Fruit fly (Drosophila melanogaster) whole organism, embryonic: ENCODE data around the gene ckd.

Experiments used
- ATbp ChIP-seq: fragments of 200-800 bp; sonication (Bioruptor generic); optimal IDR thresholded peaks from 2 replicates; lab custom pipeline; 2017; ENCODE audit warnings: missing biosample characterization, mild to moderate bottlenecking, missing genetic modification characterization, missing genetic modification reagents
- Atf3 ChIP-seq: fragments of 200-800 bp; sonication (Bioruptor generic); optimal IDR thresholded peaks from 3 replicates; lab custom pipeline; 2016; ENCODE audit warnings: missing biosample characterization, missing genetic modification characterization
- Atf6 ChIP-seq: fragments of 200-800 bp; sonication (Bioruptor generic); IDR thresholded peaks from 2 replicates; pipeline ENCODE4 v1.3.6; 2022; ENCODE audit warnings: missing biosample characterization, missing genetic modification characterization
- C15 ChIP-seq: fragments of 200-800 bp; sonication (Bioruptor generic); IDR thresholded peaks from 3 replicates; pipeline ENCODE4 v1.3.6; 2022; ENCODE audit warnings: missing biosample characterization, missing genetic modification characterization
- CG10267 ChIP-seq: fragments of 200-800 bp; sonication (Bioruptor generic); optimal IDR thresholded peaks from 2 replicates; lab custom pipeline; 2018; ENCODE audit warnings: missing biosample characterization, mild to moderate bottlenecking, missing genetic modification characterization, moderate library complexity
- CG10274 ChIP-seq: fragments of 200-800 bp; sonication (Bioruptor generic); optimal IDR thresholded peaks from 3 replicates; lab custom pipeline; 2017; ENCODE audit warnings: missing biosample characterization, mild to moderate bottlenecking, missing genetic modification characterization
- CG10431 ChIP-seq: fragments of 200-800 bp; sonication (Bioruptor generic); optimal IDR thresholded peaks from 3 replicates; lab custom pipeline; 2018; ENCODE audit warnings: missing biosample characterization, mild to moderate bottlenecking, missing genetic modification characterization
- CG12236 ChIP-seq: fragments of 200-800 bp; sonication (Bioruptor generic); optimal IDR thresholded peaks from 2 replicates; lab custom pipeline; 2016; ENCODE audit warnings: missing biosample characterization, missing genetic modification characterization
- CG1233 ChIP-seq: fragments of 200-800 bp; sonication (Bioruptor generic); optimal IDR thresholded peaks from 4 replicates; lab custom pipeline; 2018; ENCODE audit warnings: missing biosample characterization, mild to moderate bottlenecking, missing genetic modification characterization
- CG13424 ChIP-seq: fragments of 200-800 bp; sonication (Bioruptor generic); optimal IDR thresholded peaks from 2 replicates; lab custom pipeline; 2019; ENCODE audit warnings: missing biosample characterization, mild to moderate bottlenecking, missing genetic modification characterization, moderate library complexity
- CG13624 ChIP-seq: fragments of 200-800 bp; sonication (Bioruptor generic); optimal IDR thresholded peaks from 2 replicates; lab custom pipeline; 2016; ENCODE audit warnings: missing biosample characterization, missing genetic modification characterization
- CG13894 ChIP-seq: fragments of 200-800 bp; sonication (Bioruptor generic); optimal IDR thresholded peaks from 3 replicates; lab custom pipeline; 2018; ENCODE audit warnings: missing biosample characterization, mild to moderate bottlenecking, missing genetic modification characterization, moderate library complexity
- CG1792 ChIP-seq: fragments of 200-800 bp; sonication (Bioruptor generic); optimal IDR thresholded peaks from 2 replicates; lab custom pipeline; 2016; ENCODE audit warnings: missing biosample characterization, missing genetic modification characterization
- CG32767 ChIP-seq: fragments of 200-800 bp; sonication (Bioruptor generic); IDR thresholded peaks from 2 replicates; pipeline ENCODE4 v1.3.6; 2022; ENCODE audit warnings: missing biosample characterization, missing genetic modification characterization
- CG6813 ChIP-seq: fragments of 200-800 bp; sonication (Bioruptor generic); optimal IDR thresholded peaks from 2 replicates; lab custom pipeline; 2017; ENCODE audit warnings: missing biosample characterization, missing genetic modification characterization, mild to moderate bottlenecking, moderate library complexity, missing genetic modification reagents
- CG7271 ChIP-seq: fragments of 200-800 bp; sonication (Bioruptor generic); optimal IDR thresholded peaks from 2 replicates; lab custom pipeline; 2018; ENCODE audit warnings: missing biosample characterization, mild to moderate bottlenecking, missing genetic modification characterization, moderate library complexity
- CG7745 ChIP-seq: fragments of 200-800 bp; sonication (Bioruptor generic); optimal IDR thresholded peaks from 2 replicates; lab custom pipeline; 2018; ENCODE audit warnings: missing biosample characterization, mild to moderate bottlenecking, missing genetic modification characterization, moderate library complexity
- CG7987 ChIP-seq: fragments of 200-800 bp; sonication (Bioruptor generic); optimal IDR thresholded peaks from 2 replicates; lab custom pipeline; 2018; ENCODE audit warnings: missing biosample characterization, mild to moderate bottlenecking, missing genetic modification characterization, moderate library complexity
- Dref ChIP-seq: fragments of 200-800 bp; sonication (Bioruptor generic); IDR thresholded peaks from 2 replicates; pipeline ENCODE4 v1.3.6; 2022; ENCODE audit warnings: missing biosample characterization, missing genetic modification characterization
- E2f2 ChIP-seq: fragments of 200-800 bp; sonication (Bioruptor generic); IDR thresholded peaks from 2 replicates; pipeline ENCODE4 v1.3.6; 2022; ENCODE audit warnings: missing biosample characterization, missing genetic modification characterization
- Gug ChIP-seq: fragments of 200-800 bp; sonication (Bioruptor generic); IDR thresholded peaks from 4 replicates; pipeline ENCODE4 v1.3.6; 2022; ENCODE audit warnings: missing biosample characterization, missing genetic modification characterization
- Kr ChIP-seq: fragments of 200-800 bp; sonication (Bioruptor generic); optimal IDR thresholded peaks from 2 replicates; lab custom pipeline; 2017; ENCODE audit warnings: missing biosample characterization, mild to moderate bottlenecking, missing genetic modification characterization
- Nf-YB ChIP-seq: fragments of 200-800 bp; sonication (Bioruptor generic); optimal IDR thresholded peaks from 3 replicates; lab custom pipeline; 2019; ENCODE audit warnings: missing biosample characterization, mild to moderate bottlenecking, missing genetic modification characterization, moderate library complexity
- Side ChIP-seq: fragments of 200-800 bp; sonication (Bioruptor generic); optimal IDR thresholded peaks from 2 replicates; lab custom pipeline; 2016; ENCODE audit warnings: missing biosample characterization, missing genetic modification characterization
- Sin3A ChIP-seq: fragments of >200 bp; optimal IDR thresholded peaks from 2 replicates; lab custom pipeline; 2018
- Six4 ChIP-seq: fragments of 200-800 bp; sonication (Bioruptor generic); optimal IDR thresholded peaks from 2 replicates; lab custom pipeline; 2016; ENCODE audit warnings: missing biosample characterization, missing genetic modification characterization
- Sox100B ChIP-seq: fragments of 200-800 bp; sonication (Bioruptor generic); optimal IDR thresholded peaks from 3 replicates; lab custom pipeline; 2018; ENCODE audit warnings: missing biosample characterization, mild to moderate bottlenecking, missing genetic modification characterization
- Ssrp ChIP-seq: fragments of 200-800 bp; sonication (Bioruptor generic); optimal IDR thresholded peaks from 2 replicates; lab custom pipeline; 2018; ENCODE audit warnings: missing biosample characterization, mild to moderate bottlenecking, missing genetic modification characterization, moderate library complexity
- ase ChIP-seq: fragments of 200-800 bp; sonication (Bioruptor generic); IDR thresholded peaks from 3 replicates; pipeline ENCODE4 v1.3.6; 2022; ENCODE audit warnings: missing biosample characterization, missing genetic modification characterization
- ash1 ChIP-seq: fragments of 200-800 bp; sonication (Bioruptor generic); optimal IDR thresholded peaks from 2 replicates; lab custom pipeline; 2018; ENCODE audit warnings: missing biosample characterization, mild to moderate bottlenecking, missing genetic modification characterization
- bcd ChIP-seq: fragments of 200-800 bp; sonication (Bioruptor generic); optimal IDR thresholded peaks from 2 replicates; lab custom pipeline; 2017; ENCODE audit warnings: missing biosample characterization, mild to moderate bottlenecking, missing genetic modification characterization
- bsh ChIP-seq, 2 experiments: fragments of 200-800 bp; sonication (Bioruptor generic); optimal IDR thresholded peaks; 2 replicates each; lab custom pipeline; 2017 to 2018; ENCODE audit warnings: mild to moderate bottlenecking in 2 of 2, missing biosample characterization in 2 of 2, missing genetic modification characterization in 2 of 2, moderate library complexity in 1 of 2
- cas ChIP-seq: fragments of 200-800 bp; sonication (Bioruptor generic); IDR thresholded peaks from 2 replicates; pipeline ENCODE4 v1.3.6; 2022; ENCODE audit warnings: missing biosample characterization, missing genetic modification characterization
- corto ChIP-seq: fragments of 200-800 bp; sonication (Bioruptor generic); optimal IDR thresholded peaks from 2 replicates; lab custom pipeline; 2016; ENCODE audit warnings: missing biosample characterization, mild to moderate bottlenecking, missing genetic modification characterization, moderate library complexity
- ftz-f1 ChIP-seq: fragments of 200-800 bp; sonication (Bioruptor generic); optimal IDR thresholded peaks from 2 replicates; lab custom pipeline; 2016; ENCODE audit warnings: missing biosample characterization, missing genetic modification characterization
- hb ChIP-seq: fragments of 200-800 bp; sonication (Bioruptor generic); IDR thresholded peaks from 3 replicates; pipeline ENCODE4 v1.3.6; 2022; ENCODE audit warnings: missing biosample characterization, missing genetic modification characterization; ENCODE audit not compliant: partially characterized antibody
- prd ChIP-seq, 3 experiments: fragments of >200 bp in 2 of 3; fragments of 200-800 bp in 1 of 3; sonication (Bioruptor generic) in 1 of 3; optimal IDR thresholded peaks in 2 of 3; IDR thresholded peaks in 1 of 3; 2 replicates in 2 of 3; 3 replicates in 1 of 3; pipeline versions ENCODE4 v1.3.6 to Lab custom; 2017 to 2022; ENCODE audit warnings: missing biosample characterization in 1 of 3, missing genetic modification characterization in 1 of 3
- pum ChIP-seq: fragments of 200-800 bp; sonication (Bioruptor generic); optimal IDR thresholded peaks from 2 replicates; lab custom pipeline; 2016; ENCODE audit warnings: missing biosample characterization, missing genetic modification characterization
- sens-2 ChIP-seq: fragments of 200-800 bp; sonication (Bioruptor generic); IDR thresholded peaks from 2 replicates; pipeline ENCODE4 v1.3.6; 2022; ENCODE audit warnings: missing biosample characterization, missing genetic modification characterization
- sisA ChIP-seq: fragments of 200-800 bp; sonication (Bioruptor generic); IDR thresholded peaks from 2 replicates; pipeline ENCODE4 v1.3.6; 2022; ENCODE audit warnings: missing biosample characterization, missing genetic modification characterization
- slbo ChIP-seq: fragments of 200-800 bp; sonication (Bioruptor generic); IDR thresholded peaks from 2 replicates; pipeline ENCODE4 v1.3.6; 2022; ENCODE audit warnings: missing biosample characterization, missing genetic modification characterization
- sqz ChIP-seq: fragments of 200-800 bp; sonication (Bioruptor generic); optimal IDR thresholded peaks from 3 replicates; lab custom pipeline; 2018; ENCODE audit warnings: missing biosample characterization, mild to moderate bottlenecking, missing genetic modification characterization
- tll ChIP-seq, 2 experiments: fragments of 200-800 bp in 1 of 2; fragments of >200 bp in 1 of 2; sonication (Bioruptor generic) in 1 of 2; optimal IDR thresholded peaks; 2 replicates each; lab custom pipeline; 2017 to 2019; ENCODE audit warnings: missing biosample characterization in 2 of 2, missing genetic modification characterization in 2 of 2, mild to moderate bottlenecking in 1 of 2, moderate library complexity in 1 of 2
- trem ChIP-seq: fragments of 200-800 bp; optimal IDR thresholded peaks from 3 replicates; lab custom pipeline; 2019; ENCODE audit warnings: missing biosample characterization, mild to moderate bottlenecking, missing genetic modification characterization, moderate library complexity
- tx ChIP-seq: fragments of 200-800 bp; sonication (Bioruptor generic); optimal IDR thresholded peaks from 2 replicates; lab custom pipeline; 2016; ENCODE audit warnings: missing biosample characterization, missing genetic modification characterization
- usp ChIP-seq: fragments of >200 bp; optimal IDR thresholded peaks from 2 replicates; lab custom pipeline; 2017; ENCODE audit warnings: missing biosample characterization, missing genetic modification characterization
- vvl ChIP-seq: fragments of 200-800 bp; sonication (Bioruptor generic); IDR thresholded peaks from 2 replicates; pipeline ENCODE4 v1.3.6; 2022; ENCODE audit warnings: missing biosample characterization, missing genetic modification characterization
- zf30C ChIP-seq: fragments of 200-800 bp; sonication (Bioruptor generic); optimal IDR thresholded peaks from 3 replicates; lab custom pipeline; 2018; ENCODE audit warnings: missing biosample characterization, mild to moderate bottlenecking, missing genetic modification characterization
- zfh1 ChIP-seq: fragments of 200-800 bp; sonication (Bioruptor generic); IDR thresholded peaks from 3 replicates; pipeline ENCODE4 v1.3.6; 2022; ENCODE audit warnings: missing biosample characterization, missing genetic modification characterization

ckd gene

dm6 chr3L:3224740-3225719, 32.6 kb upstream of the ckd start, which contains the start of gene Larp4B (continued):
- no peak for TF ChIP-seq hb
- TF ChIP-seq ftz-f1 (GFP tag; lab: Kevin White, UChicago) = no peak
- TF ChIP-seq Sox100B (GFP tag; lab: Kevin White, UChicago) = no peak
- TF ChIP-seq CG7987 (GFP tag; lab: Kevin White, UChicago) = peak; percentile 23
- peak; percentile 79 for TF ChIP-seq E2f2 (GFP tag; lab: Robert Waterston, UW)
- TF ChIP-seq sisA = no peak
- no peak for TF ChIP-seq CG1233 (GFP tag; lab: Kevin White, UChicago)
- TF ChIP-seq ash1 (GFP tag; lab: Kevin White, UChicago) = no peak
- TF ChIP-seq Kr (GFP tag; lab: Kevin White, UChicago) = no peak
- TF ChIP-seq Nf-YB (GFP tag; lab: Kevin White, UChicago) = no peak
- no peak for TF ChIP-seq Gug (GFP tag; lab: Robert Waterston, UW)
- peak; percentile 84 for TF ChIP-seq vvl (GFP tag; lab: Robert Waterston, UW)
- TF ChIP-seq CG13894 (tag; lab: Kevin White, UChicago) = no peak
- TF ChIP-seq CG7745 (tag; lab: Kevin White, UChicago) = no peak
- TF ChIP-seq Atf6 (GFP tag; lab: Robert Waterston, UW) = no peak
- TF ChIP-seq CG12236 (GFP tag; lab: Kevin White, UChicago) = no peak
- no peak for TF ChIP-seq C15 (GFP tag; lab: Robert Waterston, UW)
- TF ChIP-seq corto (GFP tag; lab: Kevin White, UChicago) = no peak
- TF ChIP-seq CG6813 = no peak
- TF ChIP-seq CG10274 = no peak
- TF ChIP-seq CG13424 (tag; lab: Kevin White, UChicago) = peak; percentile 14
- peak; percentile 24 for TF ChIP-seq CG10267
- TF ChIP-seq Dref (GFP tag; lab: Robert Waterston, UW) = peak; percentile 59
- TF ChIP-seq zfh1 (GFP tag; lab: Robert Waterston, UW) = 0 out of 3 replicates have a peak, but pooled peaks have one; percentile 37
- TF ChIP-seq CG1792 = no peak
- peak; percentile 58 for TF ChIP-seq CG13624 (GFP tag; lab: Kevin White, UChicago)
- no peak for TF ChIP-seq CG7271
- no peak for TF ChIP-seq Six4 (GFP tag; lab: Kevin White, UChicago)
- TF ChIP-seq tll (GFP tag; optimal IDR thresholded peaks at IDR 0.05; lab: Kevin White, UChicago) = no peak
- no peak for TF ChIP-seq ATbp
- TF ChIP-seq tx (GFP tag; lab: Kevin White, UChicago) = no peak
- TF ChIP-seq ase (GFP tag; lab: Robert Waterston, UW) = no peak
- peak; percentile 35; the same call in 1 of the 2 replicates for TF ChIP-seq slbo (GFP tag; lab: Robert Waterston, UW)
- TF ChIP-seq trem (tag; lab: Kevin White, UChicago) = peak; percentile 75
- peak; percentile 14 for TF ChIP-seq Ssrp (tag; lab: Kevin White, UChicago)
- no peak for TF ChIP-seq zf30C
- TF ChIP-seq sens-2 (GFP tag; lab: Robert Waterston, UW) = no peak
- no peak for TF ChIP-seq cas (GFP tag; lab: Robert Waterston, UW)
- no peak for TF ChIP-seq Side (GFP tag; lab: Kevin White, UChicago)
- TF ChIP-seq Atf3 (GFP tag; lab: Kevin White, UChicago) = no peak
- no peak for TF ChIP-seq usp (GFP tag; lab: Kevin White, UChicago)
- no peak for TF ChIP-seq CG10431 (GFP tag; lab: Kevin White, UChicago)
- peak; percentile 77 for TF ChIP-seq sqz (GFP tag; lab: Kevin White, UChicago)
- TF ChIP-seq pum (GFP tag; lab: Kevin White, UChicago) = no peak
- no peak for TF ChIP-seq prd (optimal IDR thresholded peaks at IDR 0.05; lab: Kevin White, UChicago)
- TF ChIP-seq prd (GFP tag; IDR thresholded peaks at IDR 0.05; lab: Robert Waterston, UW) = no peak
- peak; percentile 86 for TF ChIP-seq Sin3A (lab: Kevin White, UChicago)
- no peak for TF ChIP-seq CG32767
- no peak for TF ChIP-seq bcd
- no peak for TF ChIP-seq bsh (GFP tag; optimal IDR thresholded peaks at IDR 0.05; lab: Kevin White, UChicago)
